Fruit fly (Drosophila melanogaster) whole organism, embryonic: Measurements from ENCODE around the gene ClpP.

Experiments used
- Aef1 ChIP-seq: fragments of 200-800 bp; sonication (Bioruptor generic); IDR thresholded peaks from 3 replicates; pipeline ENCODE4 v1.3.6; 2022; ENCODE audit warnings: missing biosample characterization, missing genetic modification characterization
- CG10654 ChIP-seq: fragments of 200-800 bp; sonication (Bioruptor generic); optimal IDR thresholded peaks from 2 replicates; lab custom pipeline; 2016; ENCODE audit warnings: missing biosample characterization, missing genetic modification characterization
- CG10979 ChIP-seq: fragments of 200-800 bp; sonication (Bioruptor generic); optimal IDR thresholded peaks from 2 replicates; lab custom pipeline; 2018; ENCODE audit warnings: missing biosample characterization, mild to moderate bottlenecking, missing genetic modification characterization, moderate library complexity
- CG11398 ChIP-seq: fragments of 200-800 bp; sonication (Bioruptor generic); optimal IDR thresholded peaks from 2 replicates; lab custom pipeline; 2016; ENCODE audit warnings: missing biosample characterization, missing genetic modification characterization
- CG12391 ChIP-seq: fragments of 200-800 bp; sonication (Bioruptor generic); optimal IDR thresholded peaks from 3 replicates; lab custom pipeline; 2018; ENCODE audit warnings: missing biosample characterization, mild to moderate bottlenecking, missing genetic modification characterization, moderate library complexity
- CG13296 ChIP-seq: fragments of 200-800 bp; sonication (Bioruptor generic); optimal IDR thresholded peaks from 3 replicates; lab custom pipeline; 2018; ENCODE audit warnings: missing biosample characterization, mild to moderate bottlenecking, missing genetic modification characterization
- CG13424 ChIP-seq: fragments of 200-800 bp; sonication (Bioruptor generic); optimal IDR thresholded peaks from 2 replicates; lab custom pipeline; 2019; ENCODE audit warnings: missing biosample characterization, mild to moderate bottlenecking, missing genetic modification characterization, moderate library complexity
- CG16813 ChIP-seq: fragments of 200-800 bp; sonication (Bioruptor generic); IDR thresholded peaks from 3 replicates; pipeline ENCODE4 v1.3.6; 2022; ENCODE audit warnings: missing biosample characterization, missing genetic modification characterization; ENCODE audit not compliant: partially characterized antibody
- CG17361 ChIP-seq: fragments of 200-800 bp; sonication (Bioruptor generic); IDR thresholded peaks from 3 replicates; pipeline ENCODE4 v1.3.6; 2022; ENCODE audit warnings: missing biosample characterization, missing genetic modification characterization
- CG2120 ChIP-seq: fragments of 200-800 bp; sonication (Bioruptor generic); optimal IDR thresholded peaks from 3 replicates; lab custom pipeline; 2016; ENCODE audit warnings: missing biosample characterization, missing genetic modification characterization
- CG42726 ChIP-seq: fragments of 200-800 bp; sonication (Bioruptor generic); IDR thresholded peaks from 2 replicates; pipeline ENCODE4 v1.3.6; 2022; ENCODE audit warnings: missing biosample characterization, missing genetic modification characterization; ENCODE audit not compliant: partially characterized antibody
- CG4404 ChIP-seq: fragments of 200-800 bp; sonication (Bioruptor generic); IDR thresholded peaks from 2 replicates; pipeline ENCODE4 v1.3.6; 2022; ENCODE audit warnings: missing biosample characterization, missing genetic modification characterization
- CG4424 ChIP-seq: fragments of 200-800 bp; sonication (Bioruptor generic); optimal IDR thresholded peaks from 3 replicates; lab custom pipeline; 2016; ENCODE audit warnings: missing biosample characterization, missing genetic modification characterization
- CG4820 ChIP-seq: fragments of 200-800 bp; sonication (Bioruptor generic); optimal IDR thresholded peaks from 3 replicates; lab custom pipeline; 2016; ENCODE audit warnings: missing biosample characterization, missing genetic modification characterization
- CG6765 ChIP-seq: fragments of 200-800 bp; sonication (Bioruptor generic); optimal IDR thresholded peaks from 3 replicates; lab custom pipeline; 2017; ENCODE audit warnings: missing biosample characterization, mild to moderate bottlenecking, missing genetic modification characterization
- CG6813 ChIP-seq: fragments of 200-800 bp; sonication (Bioruptor generic); optimal IDR thresholded peaks from 2 replicates; lab custom pipeline; 2017; ENCODE audit warnings: missing biosample characterization, missing genetic modification characterization, mild to moderate bottlenecking, moderate library complexity, missing genetic modification reagents
- CG6854 ChIP-seq: fragments of 200-800 bp; sonication (Bioruptor generic); optimal IDR thresholded peaks from 3 replicates; lab custom pipeline; 2017; ENCODE audit warnings: missing biosample characterization, mild to moderate bottlenecking, missing genetic modification characterization
- CG8388 ChIP-seq: fragments of 200-800 bp; sonication (Bioruptor generic); optimal IDR thresholded peaks from 2 replicates; lab custom pipeline; 2019; ENCODE audit warnings: missing biosample characterization, mild to moderate bottlenecking, missing genetic modification characterization, moderate library complexity
- CG8944 ChIP-seq: fragments of 200-800 bp; sonication (Bioruptor generic); optimal IDR thresholded peaks from 3 replicates; lab custom pipeline; 2016; ENCODE audit warnings: missing biosample characterization, missing genetic modification characterization
- CG9215 ChIP-seq: fragments of 200-800 bp; sonication (Bioruptor generic); IDR thresholded peaks from 2 replicates; pipeline ENCODE4 v1.3.6; 2022; ENCODE audit warnings: missing biosample characterization, missing genetic modification characterization
- CHES-1-like ChIP-seq: fragments of 200-800 bp; sonication (Bioruptor generic); optimal IDR thresholded peaks from 2 replicates; lab custom pipeline; 2016; ENCODE audit warnings: missing biosample characterization, missing genetic modification characterization
- Dp ChIP-seq: fragments of 200-800 bp; sonication (Bioruptor generic); optimal IDR thresholded peaks from 2 replicates; lab custom pipeline; 2018; ENCODE audit warnings: missing biosample characterization, mild to moderate bottlenecking, missing genetic modification characterization, moderate library complexity
- Dref ChIP-seq: fragments of 200-800 bp; sonication (Bioruptor generic); IDR thresholded peaks from 2 replicates; pipeline ENCODE4 v1.3.6; 2022; ENCODE audit warnings: missing biosample characterization, missing genetic modification characterization
- Hey ChIP-seq: fragments of 200-800 bp; sonication (Bioruptor generic); optimal IDR thresholded peaks from 3 replicates; lab custom pipeline; 2018; ENCODE audit warnings: missing biosample characterization, mild to moderate bottlenecking, missing genetic modification characterization
- MESR4 ChIP-seq: fragments of 200-800 bp; sonication (Bioruptor generic); optimal IDR thresholded peaks from 2 replicates; lab custom pipeline; 2018; ENCODE audit warnings: missing biosample characterization, mild to moderate bottlenecking, missing genetic modification characterization, moderate library complexity
- Meics ChIP-seq: fragments of 200-800 bp; sonication (Bioruptor generic); optimal IDR thresholded peaks from 2 replicates; lab custom pipeline; 2017; ENCODE audit warnings: missing biosample characterization, mild to moderate bottlenecking, missing genetic modification characterization
- Poxn ChIP-seq: fragments of 200-800 bp; sonication (Bioruptor generic); IDR thresholded peaks from 2 replicates; pipeline ENCODE4 v1.3.6; 2022; ENCODE audit warnings: missing biosample characterization, missing genetic modification characterization
- Ptx1 ChIP-seq: fragments of 200-800 bp; sonication (Bioruptor generic); IDR thresholded peaks from 2 replicates; pipeline ENCODE4 v1.3.6; 2022; ENCODE audit warnings: missing biosample characterization, missing genetic modification characterization
- YL-1 ChIP-seq: fragments of 200-800 bp; sonication (Bioruptor generic); optimal IDR thresholded peaks from 3 replicates; lab custom pipeline; 2017; ENCODE audit warnings: missing biosample characterization, mild to moderate bottlenecking, missing genetic modification characterization
- amos ChIP-seq: fragments of 200-800 bp; sonication (Bioruptor generic); IDR thresholded peaks from 2 replicates; pipeline ENCODE4 v1.3.6; 2022; ENCODE audit warnings: missing biosample characterization, missing genetic modification characterization; ENCODE audit not compliant: partially characterized antibody
- ash1 ChIP-seq: fragments of 200-800 bp; sonication (Bioruptor generic); optimal IDR thresholded peaks from 2 replicates; lab custom pipeline; 2018; ENCODE audit warnings: missing biosample characterization, mild to moderate bottlenecking, missing genetic modification characterization
- bcd ChIP-seq: fragments of 200-800 bp; sonication (Bioruptor generic); optimal IDR thresholded peaks from 2 replicates; lab custom pipeline; 2017; ENCODE audit warnings: missing biosample characterization, mild to moderate bottlenecking, missing genetic modification characterization
- crol ChIP-seq: fragments of 200-800 bp; sonication (Bioruptor generic); IDR thresholded peaks from 2 replicates; pipeline ENCODE4 v1.3.6; 2022; ENCODE audit warnings: missing biosample characterization, missing genetic modification characterization
- da ChIP-seq: fragments of 200-800 bp; sonication (Bioruptor generic); optimal IDR thresholded peaks from 2 replicates; lab custom pipeline; 2016; ENCODE audit warnings: missing biosample characterization, missing genetic modification characterization
- fd96Cb ChIP-seq: fragments of 200-800 bp; sonication (Bioruptor generic); optimal IDR thresholded peaks from 2 replicates; lab custom pipeline; 2018; ENCODE audit warnings: missing biosample characterization, mild to moderate bottlenecking, missing genetic modification characterization, moderate library complexity
- gfzf ChIP-seq: fragments of 200-800 bp; sonication (Bioruptor generic); optimal IDR thresholded peaks from 2 replicates; lab custom pipeline; 2016; ENCODE audit warnings: missing biosample characterization, mild to moderate bottlenecking, missing genetic modification characterization, moderate library complexity
- jumu ChIP-seq: fragments of 200-800 bp; sonication (Bioruptor generic); optimal IDR thresholded peaks from 3 replicates; lab custom pipeline; 2016; ENCODE audit warnings: missing biosample characterization, missing genetic modification characterization
- nau ChIP-seq: fragments of 200-800 bp; sonication (Bioruptor generic); optimal IDR thresholded peaks from 3 replicates; lab custom pipeline; 2017; ENCODE audit warnings: missing biosample characterization, mild to moderate bottlenecking, missing genetic modification characterization, missing genetic modification reagents
- pan ChIP-seq, 4 experiments: fragments of >200 bp in 3 of 4; fragments of 200-800 bp in 1 of 4; sonication (Bioruptor generic) in 1 of 4; optimal IDR thresholded peaks in 3 of 4; IDR thresholded peaks in 1 of 4; 2 replicates each; pipeline versions ENCODE4 v1.3.6 to Lab custom; 2017 to 2022; ENCODE audit warnings: missing biosample characterization in 2 of 4, missing genetic modification characterization in 2 of 4, mixed read lengths in 1 of 4
- phol ChIP-seq: fragments of 200-800 bp; sonication (Bioruptor generic); optimal IDR thresholded peaks from 3 replicates; lab custom pipeline; 2018; ENCODE audit warnings: missing biosample characterization, mild to moderate bottlenecking, missing genetic modification characterization, moderate library complexity
- ranshi ChIP-seq: fragments of 200-800 bp; sonication (Bioruptor generic); IDR thresholded peaks from 2 replicates; pipeline ENCODE4 v1.3.6; 2022; ENCODE audit warnings: missing biosample characterization, missing genetic modification characterization
- ro ChIP-seq: fragments of 200-800 bp; sonication (Bioruptor generic); IDR thresholded peaks from 2 replicates; pipeline ENCODE4 v1.3.6; 2022; ENCODE audit warnings: missing biosample characterization, missing genetic modification characterization
- scrt ChIP-seq: fragments of 200-800 bp; sonication (Bioruptor generic); optimal IDR thresholded peaks from 2 replicates; lab custom pipeline; 2018; ENCODE audit warnings: missing biosample characterization, mild to moderate bottlenecking, missing genetic modification characterization, moderate library complexity
- sim ChIP-seq: fragments of 200-800 bp; sonication (Bioruptor generic); IDR thresholded peaks from 2 replicates; pipeline ENCODE4 v1.3.6; 2022; ENCODE audit warnings: missing biosample characterization, missing genetic modification characterization
- sug ChIP-seq: fragments of 200-800 bp; optimal IDR thresholded peaks from 2 replicates; lab custom pipeline; 2019; ENCODE audit warnings: missing biosample characterization, mild to moderate bottlenecking, missing genetic modification characterization, moderate library complexity
- ttk ChIP-seq: fragments of 200-800 bp; sonication (Bioruptor generic); IDR thresholded peaks from 2 replicates; pipeline ENCODE4 v2.1.2; 2022; ENCODE audit warnings: missing biosample characterization, missing genetic modification characterization
- z ChIP-seq: fragments of 200-800 bp; sonication (Bioruptor generic); IDR thresholded peaks from 3 replicates; pipeline ENCODE4 v1.3.6; 2022; ENCODE audit warnings: missing biosample characterization, missing genetic modification characterization
- zen2 ChIP-seq: fragments of 200-800 bp; sonication (Bioruptor generic); IDR thresholded peaks from 3 replicates; pipeline ENCODE4 v1.3.6; 2022; ENCODE audit warnings: missing biosample characterization, missing genetic modification characterization; ENCODE audit not compliant: partially characterized antibody

Gene ClpP

DNA sequence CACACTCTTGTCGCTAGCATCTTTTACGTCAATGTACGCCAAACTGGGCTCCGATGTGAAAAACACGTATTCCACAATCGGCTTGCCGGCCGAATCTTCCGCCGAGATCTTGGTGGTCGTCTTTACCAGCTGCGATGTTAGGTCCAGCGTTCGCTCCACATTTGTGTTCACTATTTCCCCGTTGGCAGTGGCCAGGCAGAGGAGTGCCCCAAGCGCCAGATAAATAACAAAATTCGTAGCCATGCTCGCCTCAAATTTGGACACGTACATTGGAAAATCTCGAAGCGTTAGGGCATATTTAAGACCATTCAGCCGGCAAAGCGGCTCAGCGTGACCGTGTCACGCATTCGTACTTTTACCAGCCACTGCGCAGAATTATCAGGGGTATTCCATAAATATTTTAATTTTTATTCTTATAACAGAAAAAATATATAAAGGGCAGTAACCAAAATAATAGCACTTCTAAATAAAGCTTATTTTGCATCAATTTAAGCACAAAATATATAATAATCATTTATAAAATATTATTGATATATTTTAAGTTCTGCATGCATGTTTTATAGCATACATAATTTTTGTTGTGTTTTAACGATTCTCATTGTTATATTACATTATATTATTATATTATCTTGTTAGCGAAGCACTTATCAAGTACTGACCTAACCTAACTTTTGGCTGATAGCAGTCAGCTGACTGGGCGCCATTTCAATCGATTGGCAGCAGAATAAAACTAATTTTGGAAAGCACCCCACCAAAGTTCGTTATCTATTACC, 19.1 kb downstream of the ClpP start, which contains the start of the genes CG33303 and dpr19 (continued):
- TF ChIP-seq CG13424 (peak; percentile 89), CG13296 (peak; percentile 87), CG6813 (peak; percentile 65), CG16813 (no peak), CG4404 (GFP tag; lab: Robert Waterston, UW) (no peak), CG8944 (no peak), CG12391 (tag; lab: Kevin White, UChicago) (peak; percentile 92), MESR4 (peak; percentile 89), CG8388 (GFP tag; lab: Kevin White, UChicago) (peak; percentile 86), ranshi (GFP tag; lab: Robert Waterston, UW) (0 out of 2 replicates have a peak, but pooled peaks have one; percentile 33), gfzf (GFP tag; lab: Kevin White, UChicago) (peak; percentile 78), pan (optimal IDR thresholded peaks at IDR 0.05; lab: Kevin White, UChicago) (no peak), pan (GFP tag; optimal IDR thresholded peaks at IDR 0.05 in 1 of 2, IDR thresholded peaks at IDR 0.05 in 1 of 2) (peak in 1 of 2 experiments; percentile 64), bcd (GFP tag; lab: Kevin White, UChicago) (peak; percentile 65), zen2 (no peak), CG11398 (GFP tag; lab: Kevin White, UChicago) (no peak), CG6854 (GFP tag; lab: Kevin White, UChicago) (peak; percentile 66), YL-1 (GFP tag; lab: Kevin White, UChicago) (peak; percentile 85), CG10654 (GFP tag; lab: Kevin White, UChicago) (peak; percentile 29), ash1 (no peak), ro (GFP tag; lab: Robert Waterston, UW) (no peak), sim (GFP tag; lab: Robert Waterston, UW) (0 out of 2 replicates have a peak, but pooled peaks have one; percentile 45), Ptx1 (GFP tag; lab: Robert Waterston, UW) (peak; percentile 65), CG6765 (GFP tag; lab: Kevin White, UChicago) (peak; percentile 50), phol (tag; lab: Kevin White, UChicago) (peak; percentile 90), CG9215 (GFP tag; lab: Robert Waterston, UW) (no peak), amos (no peak; the same call in 1 of the 2 replicates), sug (tag; lab: Kevin White, UChicago) (peak; percentile 79), z (GFP tag; lab: Robert Waterston, UW) (no peak), CG4424 (GFP tag; lab: Kevin White, UChicago) (peak; percentile 71), CG10979 (tag; lab: Kevin White, UChicago) (peak; percentile 84), Hey (tag; lab: Kevin White, UChicago) (no peak), Meics (GFP tag; lab: Kevin White, UChicago) (peak; percentile 80), CHES-1-like (GFP tag; lab: Kevin White, UChicago) (no peak), fd96Cb (tag; lab: Kevin White, UChicago) (peak; percentile 66), Dref (no peak), scrt (GFP tag; lab: Kevin White, UChicago) (peak; percentile 59), nau (no peak), Dp (peak; percentile 30), ttk (GFP tag; lab: Robert Waterston, UW) (no peak; the same call in 1 of the 2 replicates), Poxn (GFP tag; lab: Robert Waterston, UW) (no peak), Aef1 (no peak; the same call in 2 of the 3 replicates), CG17361 (GFP tag; lab: Robert Waterston, UW) (peak; percentile 86; the same call in 2 of the 3 replicates), CG2120 (GFP tag; lab: Kevin White, UChicago) (peak; percentile 27), crol (GFP tag; lab: Robert Waterston, UW) (no peak), jumu (no peak), da (GFP tag; lab: Kevin White, UChicago) (no peak), CG4820 (GFP tag; lab: Kevin White, UChicago) (peak; percentile 41), CG42726 (GFP tag; lab: Robert Waterston, UW) (no peak)
